Worm (Caenorhabditis elegans): ENCODE results near the gene spe-51.

DNA sequence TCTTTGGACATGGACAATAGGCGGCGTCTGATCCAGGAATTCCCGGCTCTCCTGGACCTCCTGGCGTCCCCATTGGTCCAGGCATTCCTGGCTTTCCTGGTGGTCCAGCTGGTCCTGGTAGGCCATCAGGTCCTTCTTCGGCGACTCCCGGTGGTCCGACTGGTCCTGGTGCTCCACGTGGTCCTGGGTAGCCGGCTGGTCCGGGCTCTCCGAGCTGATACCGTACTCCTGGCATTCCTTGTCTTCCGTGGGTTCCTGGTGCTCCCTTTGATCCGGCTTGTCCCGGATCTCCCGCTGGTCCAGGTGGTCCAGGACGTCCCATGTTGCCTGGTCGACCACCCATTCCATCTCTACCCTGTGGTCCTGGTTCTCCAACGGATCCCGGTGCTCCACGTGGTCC is 36.6 kb upstream of the spe-51 start:
- no peak for TF ChIP-seq ceh-62 (tag; optimal IDR thresholded peaks at IDR 0.05)
- TF ChIP-seq nhr-237 (tag; optimal IDR thresholded peaks at IDR 0.05) = no peak
- no peak for TF ChIP-seq unc-62 (GFP tag; optimal IDR thresholded peaks at IDR 0.05 in 1 of 2)
- TF ChIP-seq unc-62 (tag; optimal IDR thresholded peaks at IDR 0.05) = no peak
- no peak for TF ChIP-seq ceh-28 (tag; optimal IDR thresholded peaks at IDR 0.05)
- no peak for TF ChIP-seq Y105C5A.15 (GFP tag; IDR thresholded peaks at IDR 0.05)
- no peak for TF ChIP-seq snpc-4 (tag; optimal IDR thresholded peaks at IDR 0.05)
- TF ChIP-seq pqm-1 (tag; optimal IDR thresholded peaks at IDR 0.05) = no peak
- no peak for TF ChIP-seq egl-43 (GFP tag; IDR thresholded peaks at IDR 0.05)
- no peak for TF ChIP-seq ztf-11 (tag; optimal IDR thresholded peaks at IDR 0.05)
- TF ChIP-seq tag-97 (GFP tag; IDR thresholded peaks at IDR 0.05) = no peak
